Fruit fly (Drosophila melanogaster) S2 (cell line): Measurements from ENCODE around the gene Polr1B.

Experiments used
- CG8478 ChIP-seq: fragments of >200 bp; optimal IDR thresholded peaks from 2 replicates; lab custom pipeline; 2018
- CTCF ChIP-seq, 2 experiments: fragments of >200 bp; optimal IDR thresholded peaks; 2 replicates each; lab custom pipeline; 2018

DNA sequence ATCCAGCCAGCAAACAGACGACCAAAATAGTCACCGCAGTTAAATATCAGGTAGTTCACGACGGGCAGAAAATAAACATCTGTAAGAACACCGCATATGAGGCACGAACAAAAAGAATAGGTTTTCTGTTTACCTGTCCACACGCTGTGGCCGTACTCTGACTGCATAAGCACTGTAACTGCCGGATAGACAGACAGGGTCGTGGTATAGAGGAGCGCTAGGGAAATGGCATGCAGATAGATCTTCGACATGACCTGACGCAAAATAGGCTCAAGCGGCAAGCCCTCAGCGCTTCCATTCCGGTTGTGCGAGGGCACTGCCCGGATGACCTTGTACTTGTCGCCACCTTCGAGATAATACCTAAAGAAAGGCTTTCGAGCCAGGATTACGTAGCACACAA lies 47.9 kb upstream of the Polr1B start:
- TF ChIP-seq CG8478 (lab: Kevin White, UChicago) (no peak), CTCF (optimal IDR thresholded peaks at IDR 0.05; lab: Kevin White, UChicago) (no peak)
